Worm (Caenorhabditis elegans) whole organism, early embryonic: ENCODE data around the gene msa-1.

Experiments used
- hnd-1 ChIP-seq: sonication (generic microtip); optimal IDR thresholded peaks from 2 replicates; lab custom pipeline; 2016; ENCODE audit warnings: missing genetic modification characterization, missing compliant biosample characterization
- tbx-11 ChIP-seq: fragments of 200-800 bp; sonication (Bioruptor generic); IDR thresholded peaks from 2 replicates; pipeline ENCODE4 v1.3.6; 2022; ENCODE audit warnings: missing genetic modification characterization, missing compliant biosample characterization

- TF ChIP-seq hnd-1 (tag; lab: Kevin White, UChicago) = no peak
- no peak for TF ChIP-seq tbx-11 (GFP tag; lab: Robert Waterston, UW)
Measured at ce11 chrIV:9070188-9070587, 18.2 kb upstream of the msa-1 start.
